Fruit fly (Drosophila melanogaster) whole organism, embryonic: Measurements from ENCODE around the gene CG43078.

Experiments used
- Asciz ChIP-seq: fragments of 200-800 bp; sonication (Bioruptor generic); optimal IDR thresholded peaks from 2 replicates; lab custom pipeline; 2017; ENCODE audit warnings: missing biosample characterization, mild to moderate bottlenecking, missing genetic modification characterization, missing genetic modification reagents
- Awh ChIP-seq: fragments of 200-800 bp; sonication (Bioruptor generic); IDR thresholded peaks from 2 replicates; pipeline ENCODE4, ENCODE4 v1.3.6; 2022; ENCODE audit warnings: missing biosample characterization, missing genetic modification characterization
- CG10209 ChIP-seq: fragments of 200-800 bp; sonication (Bioruptor generic); optimal IDR thresholded peaks from 3 replicates; lab custom pipeline; 2017; ENCODE audit warnings: missing biosample characterization, mild to moderate bottlenecking, missing genetic modification characterization, missing genetic modification reagents
- CG11398 ChIP-seq: fragments of 200-800 bp; sonication (Bioruptor generic); optimal IDR thresholded peaks from 2 replicates; lab custom pipeline; 2016; ENCODE audit warnings: missing biosample characterization, missing genetic modification characterization
- CG12391 ChIP-seq: fragments of 200-800 bp; sonication (Bioruptor generic); optimal IDR thresholded peaks from 3 replicates; lab custom pipeline; 2018; ENCODE audit warnings: missing biosample characterization, mild to moderate bottlenecking, missing genetic modification characterization, moderate library complexity
- CG15011 ChIP-seq: fragments of 200-800 bp; sonication (Bioruptor generic); optimal IDR thresholded peaks from 3 replicates; lab custom pipeline; 2018; ENCODE audit warnings: missing biosample characterization, mild to moderate bottlenecking, missing genetic modification characterization
- CG17802 ChIP-seq: fragments of 200-800 bp; sonication (Bioruptor generic); optimal IDR thresholded peaks from 2 replicates; lab custom pipeline; 2018; ENCODE audit warnings: missing biosample characterization, mild to moderate bottlenecking, missing genetic modification characterization, moderate library complexity
- CG1832 ChIP-seq: fragments of 200-800 bp; sonication (Bioruptor generic); optimal IDR thresholded peaks from 2 replicates; lab custom pipeline; 2017; ENCODE audit warnings: missing biosample characterization, mild to moderate bottlenecking, missing genetic modification characterization, inconsistent platforms
- CG3065 ChIP-seq: fragments of 200-800 bp; sonication (Bioruptor generic); optimal IDR thresholded peaks from 2 replicates; lab custom pipeline; 2016; ENCODE audit warnings: missing biosample characterization, missing genetic modification characterization
- CG31441 ChIP-seq: fragments of 200-800 bp; sonication (Bioruptor generic); IDR thresholded peaks from 2 replicates; pipeline ENCODE4 v1.3.6; 2022; ENCODE audit warnings: missing biosample characterization, missing genetic modification characterization
- CG33557 ChIP-seq: fragments of 200-800 bp; sonication (Bioruptor generic); optimal IDR thresholded peaks from 2 replicates; lab custom pipeline; 2019; ENCODE audit warnings: missing biosample characterization, mild to moderate bottlenecking, missing genetic modification characterization, moderate library complexity
- CG4360 ChIP-seq: fragments of 200-800 bp; sonication (Bioruptor generic); IDR thresholded peaks from 2 replicates; pipeline ENCODE4 v1.3.6; 2022; ENCODE audit warnings: missing biosample characterization, missing genetic modification characterization
- CG7271 ChIP-seq: fragments of 200-800 bp; sonication (Bioruptor generic); optimal IDR thresholded peaks from 2 replicates; lab custom pipeline; 2018; ENCODE audit warnings: missing biosample characterization, mild to moderate bottlenecking, missing genetic modification characterization, moderate library complexity
- CG7928 ChIP-seq: fragments of 200-800 bp; sonication (Bioruptor generic); optimal IDR thresholded peaks from 2 replicates; lab custom pipeline; 2017; ENCODE audit warnings: missing biosample characterization, mild to moderate bottlenecking, missing genetic modification characterization
- CG8281 ChIP-seq: fragments of 200-800 bp; sonication (Bioruptor generic); optimal IDR thresholded peaks from 2 replicates; lab custom pipeline; 2018; ENCODE audit warnings: missing biosample characterization, mild to moderate bottlenecking, missing genetic modification characterization, moderate library complexity
- CG8290 ChIP-seq, 3 experiments: fragments of 200-800 bp; sonication (Bioruptor generic); optimal IDR thresholded peaks; 2 replicates each; lab custom pipeline; 2016 to 2019; ENCODE audit warnings: missing biosample characterization in 3 of 3, missing genetic modification characterization in 3 of 3, mild to moderate bottlenecking in 2 of 3, moderate library complexity in 1 of 3
- CTCF ChIP-seq: fragments of 200-800 bp; sonication (Bioruptor generic); optimal IDR thresholded peaks from 2 replicates; lab custom pipeline; 2017; ENCODE audit warnings: missing biosample characterization, mild to moderate bottlenecking, missing genetic modification characterization, moderate library complexity
- CkIIα-i1 ChIP-seq: fragments of 200-800 bp; sonication (Bioruptor generic); IDR thresholded peaks from 2 replicates; pipeline ENCODE4 v1.3.6; 2022; ENCODE audit warnings: missing biosample characterization, missing genetic modification characterization
- CrebB ChIP-seq: fragments of 200-800 bp; sonication (Bioruptor generic); optimal IDR thresholded peaks from 3 replicates; lab custom pipeline; 2018; ENCODE audit warnings: missing biosample characterization, mild to moderate bottlenecking, missing genetic modification characterization
- D19A ChIP-seq: fragments of 200-800 bp; optimal IDR thresholded peaks from 3 replicates; lab custom pipeline; 2019; ENCODE audit warnings: missing biosample characterization, mild to moderate bottlenecking, missing genetic modification characterization, moderate library complexity
- Dfd ChIP-seq, 2 experiments: fragments of >200 bp; optimal IDR thresholded peaks; 2 replicates each; lab custom pipeline; 2017; ENCODE audit warnings: missing biosample characterization in 2 of 2, missing genetic modification characterization in 2 of 2
- Dip3 ChIP-seq: fragments of 200-800 bp; sonication (Bioruptor generic); optimal IDR thresholded peaks from 3 replicates; lab custom pipeline; 2016; ENCODE audit warnings: missing biosample characterization, missing genetic modification characterization
- GATAe ChIP-seq: fragments of 200-800 bp; sonication (Bioruptor generic); conservative IDR thresholded peaks from 2 replicates; pipeline ENCODE4 v1.3.6; 2022; ENCODE audit warnings: missing biosample characterization, missing genetic modification characterization
- HHEX ChIP-seq: fragments of 200-800 bp; sonication (Bioruptor generic); optimal IDR thresholded peaks from 3 replicates; lab custom pipeline; 2017; ENCODE audit warnings: missing biosample characterization, mild to moderate bottlenecking, missing genetic modification characterization, missing genetic modification reagents
- Hr78 ChIP-seq, 2 experiments: fragments of 200-800 bp in 1 of 2; fragments of >200 bp in 1 of 2; sonication (Bioruptor generic) in 1 of 2; optimal IDR thresholded peaks; 2 replicates each; lab custom pipeline; 2017 to 2019; ENCODE audit warnings: missing biosample characterization in 2 of 2, missing genetic modification characterization in 2 of 2, mild to moderate bottlenecking in 1 of 2, moderate library complexity in 1 of 2
- MESR4 ChIP-seq: fragments of 200-800 bp; sonication (Bioruptor generic); optimal IDR thresholded peaks from 2 replicates; lab custom pipeline; 2018; ENCODE audit warnings: missing biosample characterization, mild to moderate bottlenecking, missing genetic modification characterization, moderate library complexity
- MTF-1 ChIP-seq: fragments of 200-800 bp; sonication (Bioruptor generic); optimal IDR thresholded peaks from 2 replicates; lab custom pipeline; 2018; ENCODE audit warnings: missing biosample characterization, mild to moderate bottlenecking, missing genetic modification characterization, borderline replicate concordance
- Meics ChIP-seq: fragments of 200-800 bp; sonication (Bioruptor generic); optimal IDR thresholded peaks from 2 replicates; lab custom pipeline; 2017; ENCODE audit warnings: missing biosample characterization, mild to moderate bottlenecking, missing genetic modification characterization
- Myb ChIP-seq: fragments of 200-800 bp; sonication (Bioruptor generic); optimal IDR thresholded peaks from 2 replicates; lab custom pipeline; 2016; ENCODE audit warnings: missing biosample characterization, missing genetic modification characterization
- PHDP ChIP-seq: fragments of 200-800 bp; sonication (Bioruptor generic); optimal IDR thresholded peaks from 3 replicates; lab custom pipeline; 2018; ENCODE audit warnings: missing biosample characterization, mild to moderate bottlenecking, missing genetic modification characterization, moderate library complexity
- YL-1 ChIP-seq: fragments of 200-800 bp; sonication (Bioruptor generic); optimal IDR thresholded peaks from 3 replicates; lab custom pipeline; 2017; ENCODE audit warnings: missing biosample characterization, mild to moderate bottlenecking, missing genetic modification characterization
- abd-A ChIP-seq: fragments of 200-800 bp; sonication (Bioruptor generic); optimal IDR thresholded peaks from 3 replicates; lab custom pipeline; 2019; ENCODE audit warnings: missing biosample characterization, mild to moderate bottlenecking, missing genetic modification characterization, moderate library complexity
- aop ChIP-seq: fragments of 200-800 bp; sonication (Bioruptor generic); IDR thresholded peaks from 2 replicates; pipeline ENCODE4 v1.3.6; 2022; ENCODE audit warnings: missing biosample characterization, missing genetic modification characterization
- bowl ChIP-seq: fragments of 200-800 bp; sonication (Bioruptor generic); IDR thresholded peaks from 2 replicates; pipeline ENCODE4 v1.3.6; 2022; ENCODE audit warnings: missing biosample characterization, missing genetic modification characterization
- cad ChIP-seq: fragments of >200 bp; optimal IDR thresholded peaks from 2 replicates; lab custom pipeline; 2017; ENCODE audit warnings: missing biosample characterization, missing genetic modification characterization
- corto ChIP-seq: fragments of 200-800 bp; sonication (Bioruptor generic); optimal IDR thresholded peaks from 2 replicates; lab custom pipeline; 2016; ENCODE audit warnings: missing biosample characterization, mild to moderate bottlenecking, missing genetic modification characterization, moderate library complexity
- da ChIP-seq: fragments of 200-800 bp; sonication (Bioruptor generic); optimal IDR thresholded peaks from 2 replicates; lab custom pipeline; 2016; ENCODE audit warnings: missing biosample characterization, missing genetic modification characterization
- danr ChIP-seq: fragments of 200-800 bp; sonication (Bioruptor generic); IDR thresholded peaks from 2 replicates; pipeline ENCODE4 v1.3.6; 2022; ENCODE audit warnings: missing biosample characterization, missing genetic modification characterization
- dmrt99B ChIP-seq: fragments of 200-800 bp; sonication (Bioruptor generic); optimal IDR thresholded peaks from 2 replicates; lab custom pipeline; 2018; ENCODE audit warnings: missing biosample characterization, mild to moderate bottlenecking, missing genetic modification characterization, moderate library complexity
- dysf ChIP-seq: fragments of 200-800 bp; sonication (Bioruptor generic); IDR thresholded peaks from 3 replicates; pipeline ENCODE4 v1.3.6; 2022; ENCODE audit warnings: missing biosample characterization, missing genetic modification characterization
- gce ChIP-seq: fragments of 200-800 bp; sonication (Bioruptor generic); IDR thresholded peaks from 3 replicates; pipeline ENCODE4 v1.3.6; 2022; ENCODE audit warnings: missing biosample characterization, missing genetic modification characterization
- insv ChIP-seq, 2 experiments: fragments of 200-800 bp; sonication (Bioruptor generic); optimal IDR thresholded peaks; 3 replicates each; lab custom pipeline; 2016 to 2018; ENCODE audit warnings: missing biosample characterization in 2 of 2, missing genetic modification characterization in 2 of 2
- mirr ChIP-seq: fragments of 200-800 bp; sonication (Bioruptor generic); optimal IDR thresholded peaks from 3 replicates; lab custom pipeline; 2018; ENCODE audit warnings: missing biosample characterization, mild to moderate bottlenecking, missing genetic modification characterization
- odd ChIP-seq: fragments of 200-800 bp; sonication (Bioruptor generic); optimal IDR thresholded peaks from 2 replicates; lab custom pipeline; 2017; ENCODE audit warnings: missing biosample characterization, mild to moderate bottlenecking, missing genetic modification characterization
- pb ChIP-seq: fragments of 200-800 bp; sonication (Bioruptor generic); optimal IDR thresholded peaks from 3 replicates; lab custom pipeline; 2016; ENCODE audit warnings: missing biosample characterization, missing genetic modification characterization
- tgo ChIP-seq: fragments of 200-800 bp; sonication (Bioruptor generic); IDR thresholded peaks from 3 replicates; pipeline ENCODE4 v1.3.6; 2022; ENCODE audit warnings: missing biosample characterization, missing genetic modification characterization
- tio ChIP-seq: fragments of 200-800 bp; sonication (Bioruptor generic); optimal IDR thresholded peaks from 2 replicates; lab custom pipeline; 2017; ENCODE audit warnings: missing biosample characterization, missing genetic modification characterization, inconsistent platforms
- vvl ChIP-seq: fragments of 200-800 bp; sonication (Bioruptor generic); IDR thresholded peaks from 2 replicates; pipeline ENCODE4 v1.3.6; 2022; ENCODE audit warnings: missing biosample characterization, missing genetic modification characterization
- wek ChIP-seq: fragments of 200-800 bp; sonication (Bioruptor generic); optimal IDR thresholded peaks from 3 replicates; lab custom pipeline; 2018; ENCODE audit warnings: missing biosample characterization, mild to moderate bottlenecking, missing genetic modification characterization, moderate library complexity
- zfh1 ChIP-seq: fragments of 200-800 bp; sonication (Bioruptor generic); IDR thresholded peaks from 3 replicates; pipeline ENCODE4 v1.3.6; 2022; ENCODE audit warnings: missing biosample characterization, missing genetic modification characterization
- zfh2 ChIP-seq: fragments of 200-800 bp; sonication (Bioruptor generic); optimal IDR thresholded peaks from 2 replicates; lab custom pipeline; 2016; ENCODE audit warnings: missing biosample characterization, missing genetic modification characterization

Gene CG43078

DNA sequence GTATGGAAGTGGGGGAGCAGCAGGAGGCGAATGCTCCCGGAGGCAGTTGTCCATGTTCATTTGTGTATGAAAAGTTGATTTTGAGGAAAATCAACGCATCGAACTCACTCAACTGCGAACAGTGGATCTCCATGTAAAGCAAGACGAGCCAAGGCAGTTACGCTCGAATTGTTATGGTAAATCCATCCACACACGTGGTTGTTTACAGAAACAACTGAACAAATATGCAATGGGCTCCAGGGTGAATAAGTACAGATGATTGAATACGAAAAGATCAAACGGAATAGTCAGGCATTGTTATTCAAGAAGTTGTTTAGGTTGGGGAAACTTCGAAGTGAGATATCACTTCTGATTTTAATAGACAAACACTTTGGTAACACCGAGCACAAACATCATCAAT is 7.5 kb downstream of the CG43078 start (continued):
- TF ChIP-seq bowl (GFP tag; lab: Robert Waterston, UW) = peak; percentile 34; the same call in 1 of the 2 replicates
- TF ChIP-seq CG1832 (GFP tag; lab: Kevin White, UChicago) = no peak
- peak; percentile 51 for TF ChIP-seq CG10209
- TF ChIP-seq CrebB = peak; percentile 0
- TF ChIP-seq D19A (tag; lab: Kevin White, UChicago) = no peak
- TF ChIP-seq pb (GFP tag; lab: Kevin White, UChicago) = no peak
- TF ChIP-seq gce (GFP tag; lab: Robert Waterston, UW) = peak; percentile 33; the same call in 1 of the 3 replicates
- TF ChIP-seq CG33557 (GFP tag; lab: Kevin White, UChicago) = no peak
- TF ChIP-seq danr (GFP tag; lab: Robert Waterston, UW) = no peak
- peak; percentile 45 for TF ChIP-seq tio (GFP tag; lab: Kevin White, UChicago)
- no peak for TF ChIP-seq CG8281
- no peak; the same call in 2 of the 3 replicates for TF ChIP-seq dysf
- no peak for TF ChIP-seq MESR4
- no peak for TF ChIP-seq CG12391
- no peak for TF ChIP-seq CG7271
- no peak for TF ChIP-seq zfh2
- peak; percentile 58 for TF ChIP-seq Meics (GFP tag; lab: Kevin White, UChicago)
- TF ChIP-seq CG17802 = no peak
- no peak for TF ChIP-seq cad (GFP tag; lab: Kevin White, UChicago)
- TF ChIP-seq wek (GFP tag; lab: Kevin White, UChicago) = peak; percentile 68
- no peak for TF ChIP-seq CG8290 (GFP tag; optimal IDR thresholded peaks at IDR 0.05; lab: Kevin White, UChicago)
- TF ChIP-seq CG8290 (tag; optimal IDR thresholded peaks at IDR 0.05; lab: Kevin White, UChicago) = no peak
- no peak for TF ChIP-seq da (GFP tag; lab: Kevin White, UChicago)
- TF ChIP-seq Myb (GFP tag; lab: Kevin White, UChicago) = no peak
- peak; percentile 41 for TF ChIP-seq MTF-1 (GFP tag; lab: Kevin White, UChicago)
- no peak for TF ChIP-seq Dfd (GFP tag; optimal IDR thresholded peaks at IDR 0.05; lab: Kevin White, UChicago)
- TF ChIP-seq CG4360 = no peak
- peak; percentile 45; the same call in 1 of the 2 replicates for TF ChIP-seq vvl
- TF ChIP-seq PHDP (tag; lab: Kevin White, UChicago) = no peak
- no peak for TF ChIP-seq CG3065
- TF ChIP-seq CG11398 (GFP tag; lab: Kevin White, UChicago) = no peak
- TF ChIP-seq odd (GFP tag; lab: Kevin White, UChicago) = peak; percentile 15
- TF ChIP-seq tgo (GFP tag; lab: Robert Waterston, UW) = peak; percentile 28; the same call in 1 of the 3 replicates
- TF ChIP-seq CG15011 = peak; percentile 21
- no peak for TF ChIP-seq abd-A
- peak; percentile 22; the same call in 1 of the 2 replicates for TF ChIP-seq CkIIα-i1 (GFP tag; lab: Robert Waterston, UW)
- TF ChIP-seq Awh = peak; percentile 60
- no peak for TF ChIP-seq CG7928
- TF ChIP-seq GATAe (GFP tag; lab: Robert Waterston, UW) = no peak
- no peak for TF ChIP-seq insv (GFP tag; optimal IDR thresholded peaks at IDR 0.05; lab: Kevin White, UChicago)
- no peak for TF ChIP-seq CTCF (GFP tag; lab: Kevin White, UChicago)
- peak; percentile 56 for TF ChIP-seq dmrt99B (tag; lab: Kevin White, UChicago)
- TF ChIP-seq zfh1 (GFP tag; lab: Robert Waterston, UW) = no peak
- peak; percentile 70 for TF ChIP-seq Asciz (GFP tag; lab: Kevin White, UChicago)
- TF ChIP-seq YL-1 (GFP tag; lab: Kevin White, UChicago) = no peak
- peak; percentile 66 for TF ChIP-seq HHEX (GFP tag; lab: Kevin White, UChicago)
- TF ChIP-seq Dip3 = no peak
- TF ChIP-seq Hr78 (GFP tag; optimal IDR thresholded peaks at IDR 0.05; lab: Kevin White, UChicago) = no peak
- TF ChIP-seq corto (GFP tag; lab: Kevin White, UChicago) = no peak
- TF ChIP-seq mirr (GFP tag; lab: Kevin White, UChicago) = peak; percentile 60
- TF ChIP-seq aop = no peak
- TF ChIP-seq CG31441 (GFP tag; lab: Robert Waterston, UW) = no peak
